Fruit fly (Drosophila melanogaster): ENCODE data around the gene CG33270.

CG33270 gene

dm6 chr3L:11552996-11553671 lies 25.3 kb downstream of the CG33270 start (continued):
- TF ChIP-seq salm (tag; optimal IDR thresholded peaks at IDR 0.05) (peak; percentile 17), hth (optimal IDR thresholded peaks at IDR 0.05) (no peak), rib (GFP tag; IDR thresholded peaks at IDR 0.05) (peak; percentile 82), CG12942 (GFP tag; optimal IDR thresholded peaks at IDR 0.05) (no peak), CG31224 (GFP tag; IDR thresholded peaks at IDR 0.05) (no peak), CG10366 (GFP tag; IDR thresholded peaks at IDR 0.05) (no peak), z (GFP tag; IDR thresholded peaks at IDR 0.05) (peak; percentile 71; the same call in 2 of the 3 replicates), Sox100B (GFP tag; optimal IDR thresholded peaks at IDR 0.05) (no peak), Oli (tag; optimal IDR thresholded peaks at IDR 0.05) (peak; percentile 9), cg (GFP tag; optimal IDR thresholded peaks at IDR 0.05) (peak; percentile 100), grn (GFP tag; optimal IDR thresholded peaks at IDR 0.05) (no peak), CG4730 (GFP tag; IDR thresholded peaks at IDR 0.05) (no peak), bsh (GFP tag; optimal IDR thresholded peaks at IDR 0.05) (peak in 1 of 2 experiments; percentile 79), gt (GFP tag; IDR thresholded peaks at IDR 0.05) (no peak), CG1647 (GFP tag; optimal IDR thresholded peaks at IDR 0.05) (no peak), MBD-R2 (GFP tag; IDR thresholded peaks at IDR 0.05) (no peak; the same call in 1 of the 2 replicates), CG6813 (GFP tag; optimal IDR thresholded peaks at IDR 0.05) (peak; percentile 4), Dp (GFP tag; optimal IDR thresholded peaks at IDR 0.05) (no peak), danr (GFP tag; IDR thresholded peaks at IDR 0.05) (no peak), sens-2 (GFP tag; IDR thresholded peaks at IDR 0.05) (no peak), HLH4C (GFP tag; IDR thresholded peaks at IDR 0.05; ENCODE audit: partially characterized antibody) (no peak; the same call in 2 of the 3 replicates), ewg (GFP tag; optimal IDR thresholded peaks at IDR 0.05) (no peak), Bteb2 (GFP tag; optimal IDR thresholded peaks at IDR 0.05) (no peak), Xbp1 (GFP tag; optimal IDR thresholded peaks at IDR 0.05) (peak; percentile 15), twi (tag; optimal IDR thresholded peaks at IDR 0.05) (no peak), CG15696 (tag; optimal IDR thresholded peaks at IDR 0.05) (no peak), CHES-1-like (GFP tag; optimal IDR thresholded peaks at IDR 0.05) (peak; percentile 8), Asciz (GFP tag; optimal IDR thresholded peaks at IDR 0.05) (no peak), bcd (GFP tag; optimal IDR thresholded peaks at IDR 0.05) (no peak), Max (GFP tag; optimal IDR thresholded peaks at IDR 0.05) (no peak), mam (GFP tag; optimal IDR thresholded peaks at IDR 0.05) (no peak), CG42726 (GFP tag; IDR thresholded peaks at IDR 0.05; ENCODE audit: partially characterized antibody) (peak; percentile 58; the same call in 1 of the 2 replicates), CG14441 (GFP tag; IDR thresholded peaks at IDR 0.05) (no peak), klu (GFP tag; IDR thresholded peaks at IDR 0.05) (no peak), Side (GFP tag; optimal IDR thresholded peaks at IDR 0.05) (no peak), CG15011 (GFP tag; optimal IDR thresholded peaks at IDR 0.05) (no peak), br (optimal IDR thresholded peaks at IDR 0.05) (no peak), run (tag; optimal IDR thresholded peaks at IDR 0.05) (peak; percentile 5), CG43689 (GFP tag; IDR thresholded peaks at IDR 0.05) (no peak), Dad (GFP tag; optimal IDR thresholded peaks at IDR 0.05) (no peak), CG14050 (GFP tag; IDR thresholded peaks at IDR 0.05) (no peak), exex (tag; optimal IDR thresholded peaks at IDR 0.05) (no peak), CG3065 (GFP tag; optimal IDR thresholded peaks at IDR 0.05) (no peak), lbe (GFP tag; optimal IDR thresholded peaks at IDR 0.05) (peak; percentile 94), Dfd (GFP tag; optimal IDR thresholded peaks at IDR 0.05) (no peak), CG5953 (GFP tag; IDR thresholded peaks at IDR 0.05) (no peak), sob (GFP tag; IDR thresholded peaks at IDR 0.05) (peak; percentile 40; the same call in 1 of the 2 replicates), CG4328 (GFP tag; optimal IDR thresholded peaks at IDR 0.05) (no peak), Hr51 (GFP tag; optimal IDR thresholded peaks at IDR 0.05) (peak in 1 of 2 experiments; percentile 53), fd3F (GFP tag; optimal IDR thresholded peaks at IDR 0.05) (no peak), zfh1 (GFP tag; IDR thresholded peaks at IDR 0.05) (no peak)

All from whole organism, embryonic.